Worm (Caenorhabditis elegans) whole organism, L4 larva: ENCODE results near the gene prx-10.
A peak's percentile ranks its signal among the peaks of the same experiment; 100 is the strongest.

Experiments used
- F26F4.8 ChIP-seq: fragments of 200-800 bp; sonication (Bioruptor generic); conservative IDR thresholded peaks from 2 replicates; pipeline ENCODE4 v1.3.6; 2022; ENCODE audit warnings: missing genetic modification characterization, missing compliant biosample characterization
- F37D6.2 ChIP-seq: sonication (generic microtip); optimal IDR thresholded peaks from 2 replicates; lab custom pipeline; 2016; ENCODE audit warnings: mild to moderate bottlenecking, missing genetic modification characterization, missing compliant biosample characterization
- F44E2.7 ChIP-seq: fragments of 200-800 bp; sonication (Bioruptor generic); IDR thresholded peaks from 2 replicates; pipeline ENCODE4 v2.1.2; 2022; ENCODE audit warnings: missing genetic modification characterization, missing compliant biosample characterization
- F49E8.2 ChIP-seq: sonication (generic microtip); optimal IDR thresholded peaks from 2 replicates; lab custom pipeline; 2016; ENCODE audit warnings: missing compliant biosample characterization, mild to moderate bottlenecking, missing genetic modification characterization, borderline replicate concordance
- aha-1 ChIP-seq: fragments of 150-350 bp; peaks from one replicate; lab custom pipeline; 2014; ENCODE audit warnings: missing biosample characterization, missing genetic modification characterization
- aly-2 ChIP-seq: sonication (generic microtip); optimal IDR thresholded peaks from 2 replicates; lab custom pipeline; 2018; ENCODE audit warnings: missing biosample characterization, missing genetic modification characterization
- arid-1 ChIP-seq: fragments of 200-800 bp; sonication (Bioruptor generic); conservative IDR thresholded peaks from 2 replicates; pipeline ENCODE4 v1.3.6; 2022; ENCODE audit warnings: missing genetic modification reagents, missing genetic modification characterization, missing compliant biosample characterization
- ceh-28 ChIP-seq: fragments of 150-350 bp; optimal IDR thresholded peaks from 2 replicates; lab custom pipeline; 2014; ENCODE audit warnings: missing biosample characterization, missing genetic modification reagents, missing genetic modification characterization
- ceh-32 ChIP-seq: sonication (generic microtip); optimal IDR thresholded peaks from 2 replicates; lab custom pipeline; 2016; ENCODE audit warnings: mild to moderate bottlenecking, missing genetic modification characterization, missing compliant biosample characterization; ENCODE audit not compliant: poor library complexity
- ceh-62 ChIP-seq: sonication (generic microtip); optimal IDR thresholded peaks from 2 replicates; lab custom pipeline; 2017; ENCODE audit warnings: missing biosample characterization, missing genetic modification characterization
- ceh-82 ChIP-seq: sonication (generic microtip); optimal IDR thresholded peaks from 2 replicates; lab custom pipeline; 2017; ENCODE audit warnings: missing biosample characterization, missing genetic modification characterization
- ces-1 ChIP-seq: fragments of 150-350 bp; sonication (generic microtip); optimal IDR thresholded peaks from 4 replicates; lab custom pipeline; 2014; ENCODE audit warnings: missing biosample characterization, missing genetic modification reagents, missing genetic modification characterization
- cey-2 ChIP-seq: sonication (generic microtip); optimal IDR thresholded peaks from 3 replicates; lab custom pipeline; 2017; ENCODE audit warnings: missing genetic modification characterization, mild to moderate bottlenecking, missing compliant biosample characterization, antibody characterized with exemption, borderline replicate concordance; ENCODE audit not compliant: insufficient read depth
- daf-16 ChIP-seq, 3 experiments: sonication (generic microtip); optimal IDR thresholded peaks; 2 replicates each; lab custom pipeline; 2016 to 2017; ENCODE audit warnings: missing genetic modification characterization in 3 of 3, missing genetic modification reagents in 3 of 3, mild to moderate bottlenecking in 2 of 3, missing compliant biosample characterization in 2 of 3, missing biosample characterization in 1 of 3, moderate library complexity in 1 of 3
- dmd-6 ChIP-seq: fragments of 200-800 bp; sonication (Bioruptor generic); IDR thresholded peaks from 2 replicates; pipeline ENCODE4 v1.3.6; 2022; ENCODE audit warnings: missing genetic modification reagents, missing genetic modification characterization, missing compliant biosample characterization
- dpl-1 ChIP-seq: fragments of 150-350 bp; optimal IDR thresholded peaks from 2 replicates; lab custom pipeline; 2014; ENCODE audit warnings: missing biosample characterization, missing genetic modification reagents, missing genetic modification characterization
- dve-1 ChIP-seq: sonication (generic microtip); optimal IDR thresholded peaks from 2 replicates; lab custom pipeline; 2017; ENCODE audit warnings: antibody characterized with exemption, mild to moderate bottlenecking, missing genetic modification characterization, missing compliant biosample characterization; ENCODE audit not compliant: insufficient read depth
- hif-1 ChIP-seq, 2 experiments: sonication (generic microtip); optimal IDR thresholded peaks; 2 replicates each; lab custom pipeline; 2016 to 2017; ENCODE audit warnings: missing compliant biosample characterization in 2 of 2, missing genetic modification characterization in 2 of 2, missing genetic modification reagents in 2 of 2, missing genotype in 2 of 2, mild to moderate bottlenecking in 1 of 2
- hlh-11 ChIP-seq: fragments of 200-800 bp; sonication (Bioruptor generic); optimal IDR thresholded peaks from 2 replicates; lab custom pipeline; 2018; ENCODE audit warnings: mild to moderate bottlenecking, missing genetic modification characterization, missing compliant biosample characterization
- jun-1 ChIP-seq: fragments of 150-350 bp; optimal IDR thresholded peaks from 2 replicates; lab custom pipeline; 2014; ENCODE audit warnings: missing biosample characterization, missing genetic modification reagents, missing genetic modification characterization
- lim-7 ChIP-seq: fragments of 200-800 bp; sonication (Bioruptor generic); IDR thresholded peaks from 2 replicates; pipeline ENCODE4 v1.3.6; 2022; ENCODE audit warnings: missing genetic modification characterization, missing compliant biosample characterization
- lin-1 ChIP-seq: fragments of 200-800 bp; sonication (Bioruptor generic); IDR thresholded peaks from 2 replicates; pipeline ENCODE4 v1.3.6; 2022; ENCODE audit warnings: missing genetic modification reagents, missing genetic modification characterization, missing compliant biosample characterization
- lin-13 ChIP-seq: fragments of 150-350 bp; optimal IDR thresholded peaks from 2 replicates; lab custom pipeline; 2014; ENCODE audit warnings: missing biosample characterization, missing genetic modification reagents, missing genetic modification characterization
- lin-38 ChIP-seq: fragments of 200-800 bp; sonication (Bioruptor generic); IDR thresholded peaks from 2 replicates; pipeline ENCODE4 v1.3.6; 2022; ENCODE audit warnings: missing genetic modification reagents, missing genetic modification characterization, missing compliant biosample characterization
- lin-39 ChIP-seq: fragments of 150-350 bp; optimal IDR thresholded peaks from 2 replicates; lab custom pipeline; 2014; ENCODE audit warnings: missing biosample characterization, missing genetic modification reagents, missing genetic modification characterization
- lsy-2 ChIP-seq, 2 experiments: fragments of 150-350 bp in 1 of 2; sonication (generic microtip) in 1 of 2; optimal IDR thresholded peaks; 2 replicates each; lab custom pipeline; 2014 to 2017; ENCODE audit warnings: missing biosample characterization in 2 of 2, missing genetic modification characterization in 2 of 2
- mep-1 ChIP-seq: fragments of 150-350 bp; sonication (generic microtip); optimal IDR thresholded peaks from 3 replicates; lab custom pipeline; 2014; ENCODE audit warnings: missing biosample characterization, missing genetic modification characterization
- mes-2 ChIP-seq: sonication (generic microtip); optimal IDR thresholded peaks from 2 replicates; lab custom pipeline; 2016; ENCODE audit warnings: missing genotype, mild to moderate bottlenecking, missing genetic modification characterization, missing compliant biosample characterization; ENCODE audit not compliant: poor library complexity, severe bottlenecking
- nhr-10 ChIP-seq: fragments of 150-350 bp; optimal IDR thresholded peaks from 2 replicates; lab custom pipeline; 2014; ENCODE audit warnings: missing biosample characterization, missing genetic modification characterization
- nhr-102 ChIP-seq: sonication (generic microtip); optimal IDR thresholded peaks from 2 replicates; lab custom pipeline; 2016; ENCODE audit warnings: mild to moderate bottlenecking, missing genetic modification characterization, moderate library complexity, missing compliant biosample characterization
- nhr-11 ChIP-seq: fragments of 150-350 bp; optimal IDR thresholded peaks from 2 replicates; lab custom pipeline; 2014; ENCODE audit warnings: missing biosample characterization, missing genetic modification characterization
- nhr-237 ChIP-seq: sonication (generic microtip); optimal IDR thresholded peaks from 2 replicates; lab custom pipeline; 2017; ENCODE audit warnings: missing biosample characterization, missing genetic modification characterization
- nhr-41 ChIP-seq: fragments of 200-800 bp; sonication (Bioruptor generic); IDR thresholded peaks from 2 replicates; pipeline ENCODE4 v1.3.6; 2022; ENCODE audit warnings: missing genetic modification reagents, missing genetic modification characterization, missing compliant biosample characterization
- nhr-42 ChIP-seq: fragments of 200-800 bp; sonication (Bioruptor generic); IDR thresholded peaks from 2 replicates; pipeline ENCODE4 v1.3.6; 2022; ENCODE audit warnings: missing genetic modification characterization, missing compliant biosample characterization
- nhr-48 ChIP-seq: sonication (generic microtip); optimal IDR thresholded peaks from 2 replicates; lab custom pipeline; 2016; ENCODE audit warnings: mild to moderate bottlenecking, missing genetic modification characterization, missing compliant biosample characterization
- nhr-76 ChIP-seq: fragments of 150-350 bp; optimal IDR thresholded peaks from 2 replicates; lab custom pipeline; 2014; ENCODE audit warnings: missing biosample characterization, missing genetic modification characterization
- nhr-77 ChIP-seq: fragments of 150-350 bp; optimal IDR thresholded peaks from 2 replicates; lab custom pipeline; 2014; ENCODE audit warnings: missing biosample characterization, missing genetic modification characterization
- pha-4 ChIP-seq, 2 experiments: fragments of 150-350 bp in 1 of 2; fragments of 200-800 bp in 1 of 2; sonication (Bioruptor generic) in 1 of 2; IDR thresholded peaks in 1 of 2; optimal IDR thresholded peaks in 1 of 2; 2 replicates each; pipeline versions ENCODE4 v1.3.6 to Lab custom; 2014 to 2022; ENCODE audit warnings: missing genetic modification characterization in 2 of 2, missing genetic modification reagents in 2 of 2, missing biosample characterization in 1 of 2, missing compliant biosample characterization in 1 of 2
- php-3 ChIP-seq: fragments of 200-800 bp; sonication (Bioruptor generic); IDR thresholded peaks from 2 replicates; pipeline ENCODE4 v1.3.6; 2022; ENCODE audit warnings: missing genetic modification reagents, missing genetic modification characterization, missing compliant biosample characterization
- pqm-1 ChIP-seq: sonication (generic microtip); optimal IDR thresholded peaks from 2 replicates; lab custom pipeline; 2017; ENCODE audit warnings: missing biosample characterization, missing genetic modification characterization
- snpc-4 ChIP-seq: fragments of 150-350 bp; optimal IDR thresholded peaks from 2 replicates; lab custom pipeline; 2014; ENCODE audit warnings: missing biosample characterization, missing genetic modification characterization
- spr-1 ChIP-seq: sonication (generic microtip); optimal IDR thresholded peaks from 2 replicates; lab custom pipeline; 2016; ENCODE audit warnings: mild to moderate bottlenecking, missing genetic modification characterization, missing compliant biosample characterization
- tra-1 ChIP-seq: fragments of 200-800 bp; sonication (Bioruptor generic); IDR thresholded peaks from 2 replicates; pipeline ENCODE4 v1.3.6; 2022; ENCODE audit warnings: missing genetic modification reagents, missing genetic modification characterization, missing compliant biosample characterization
- unc-62 ChIP-seq, 3 experiments: fragments of 150-350 bp in 1 of 3; sonication (generic microtip); optimal IDR thresholded peaks in 2 of 3; peaks in 1 of 3; 1 replicate in 1 of 3; 2 replicates in 2 of 3; lab custom pipeline; 2014 to 2017; ENCODE audit warnings: missing biosample characterization in 3 of 3, missing genetic modification characterization in 3 of 3, missing genetic modification reagents in 3 of 3, missing genotype in 1 of 3
- vab-7 ChIP-seq: fragments of 200-800 bp; sonication (Bioruptor generic); IDR thresholded peaks from 2 replicates; pipeline ENCODE4 v1.3.6; 2022; ENCODE audit warnings: missing genetic modification reagents, missing genetic modification characterization, missing compliant biosample characterization
- zip-2 ChIP-seq: fragments of 150-350 bp; optimal IDR thresholded peaks from 2 replicates; lab custom pipeline; 2014; ENCODE audit warnings: missing biosample characterization, missing genetic modification characterization
- ztf-11 ChIP-seq: fragments of 150-350 bp; optimal IDR thresholded peaks from 2 replicates; lab custom pipeline; 2014; ENCODE audit warnings: missing biosample characterization, missing genetic modification characterization
- ztf-7 ChIP-seq: fragments of 150-350 bp; optimal IDR thresholded peaks from 2 replicates; lab custom pipeline; 2014; ENCODE audit warnings: missing biosample characterization, missing genetic modification characterization

prx-10 gene

ce11 chrIII:5200349-5200748, 35.9 kb upstream of the prx-10 start (continued):
- TF ChIP-seq lsy-2 (tag; optimal IDR thresholded peaks at IDR 0.05; lab: Kevin White, UChicago), result peak in 1 of 2 experiments; percentile 28
- no peak for TF ChIP-seq aha-1

- no peak for TF ChIP-seq F37D6.2 (tag; lab: Kevin White, UChicago)
- TF ChIP-seq nhr-77 (tag; lab: Kevin White, UChicago), result peak; percentile 97
- no peak for TF ChIP-seq lin-13 (GFP tag; lab: Kevin White, UChicago)
- TF ChIP-seq nhr-10 (tag; lab: Kevin White, UChicago), result no peak
- TF ChIP-seq pha-4 (GFP tag; IDR thresholded peaks at IDR 0.05; lab: Robert Waterston, UW), result no peak; the same call in 1 of the 2 replicates
- no peak for TF ChIP-seq pha-4 (tag; optimal IDR thresholded peaks at IDR 0.05; lab: Kevin White, UChicago)
- peak; percentile 22 for TF ChIP-seq dpl-1
- TF ChIP-seq jun-1 (tag; lab: Kevin White, UChicago), result no peak
- TF ChIP-seq aha-1, result peak; percentile 86
- no peak for TF ChIP-seq ceh-82 (tag; lab: Kevin White, UChicago)
- TF ChIP-seq F49E8.2 (tag; lab: Kevin White, UChicago), result no peak
- TF ChIP-seq F44E2.7 (GFP tag; lab: Robert Waterston, UW), result no peak
- TF ChIP-seq nhr-237, result no peak
- TF ChIP-seq zip-2 (tag; lab: Kevin White, UChicago), result no peak
- no peak for TF ChIP-seq spr-1 (tag; lab: Kevin White, UChicago)
- no peak for TF ChIP-seq ztf-11 (tag; lab: Kevin White, UChicago)
- peak; percentile 79 for TF ChIP-seq nhr-102 (tag; lab: Kevin White, UChicago)
- TF ChIP-seq mep-1 (tag; lab: Kevin White, UChicago), result peak; percentile 73
- TF ChIP-seq dve-1 (tag; lab: Kevin White, UChicago), result peak; percentile 97
- no peak for TF ChIP-seq ceh-32 (tag; lab: Kevin White, UChicago)
- TF ChIP-seq unc-62 (GFP tag; optimal IDR thresholded peaks at IDR 0.05 in 1 of 2; lab: Kevin White, UChicago), result peak; percentile 15 to 98
- no peak for TF ChIP-seq unc-62 (tag; optimal IDR thresholded peaks at IDR 0.05; lab: Kevin White, UChicago)
- TF ChIP-seq lin-38, result no peak
- TF ChIP-seq lim-7 (GFP tag; lab: Robert Waterston, UW), result no peak
- peak in 1 of 2 experiments; percentile 26 for TF ChIP-seq daf-16 (GFP tag; optimal IDR thresholded peaks at IDR 0.05; lab: Kevin White, UChicago)
- peak; percentile 94 for TF ChIP-seq daf-16 (tag; optimal IDR thresholded peaks at IDR 0.05; lab: Kevin White, UChicago)
- TF ChIP-seq lin-1, result peak; percentile 59
- peak; percentile 59; the same call in 1 of the 2 replicates for TF ChIP-seq php-3
- peak in 1 of 2 experiments; percentile 58 for TF ChIP-seq lsy-2 (tag; optimal IDR thresholded peaks at IDR 0.05; lab: Kevin White, UChicago)
- peak; percentile 41 for TF ChIP-seq ztf-7 (tag; lab: Kevin White, UChicago)
- TF ChIP-seq nhr-11 (tag; lab: Kevin White, UChicago), result no peak
- TF ChIP-seq mes-2 (tag; lab: Kevin White, UChicago), result no peak
- TF ChIP-seq ceh-28 (tag; lab: Kevin White, UChicago), result no peak
- TF ChIP-seq nhr-48 (tag; lab: Kevin White, UChicago), result peak; percentile 67
- peak; percentile 82 for TF ChIP-seq pqm-1 (tag; lab: Kevin White, UChicago)
- TF ChIP-seq ceh-62, result no peak
- no peak for TF ChIP-seq aly-2
- TF ChIP-seq arid-1 (GFP tag; lab: Robert Waterston, UW), result no peak
- TF ChIP-seq nhr-76 (tag; lab: Kevin White, UChicago), result no peak
- peak in 1 of 2 experiments; percentile 47 for TF ChIP-seq hif-1 (tag; optimal IDR thresholded peaks at IDR 0.05; lab: Kevin White, UChicago)
- no peak for TF ChIP-seq ces-1 (GFP tag; lab: Kevin White, UChicago)
- no peak for TF ChIP-seq nhr-42 (GFP tag; lab: Robert Waterston, UW)
- TF ChIP-seq vab-7, result no peak
- TF ChIP-seq F26F4.8, result no peak
- TF ChIP-seq hlh-11 (tag; lab: Kevin White, UChicago), result peak; percentile 86
- TF ChIP-seq snpc-4 (tag; lab: Kevin White, UChicago), result no peak
- TF ChIP-seq lin-39 (tag; lab: Kevin White, UChicago), result no peak
- peak; percentile 93 for TF ChIP-seq dmd-6 (GFP tag; lab: Robert Waterston, UW)
- peak; percentile 12 for TF ChIP-seq cey-2 (tag; lab: Kevin White, UChicago)
- TF ChIP-seq nhr-41 (GFP tag; lab: Robert Waterston, UW), result peak; percentile 57; the same call in 1 of the 2 replicates
- TF ChIP-seq tra-1 (GFP tag; lab: Robert Waterston, UW), result peak; percentile 88
Observed at ce11 chrIII:5201267-5201666, 34.9 kb upstream of the prx-10 start.
